Worm (Caenorhabditis elegans) whole organism, young adult: ENCODE measurements around the gene cgef-1.

Experiments
- B0019.2 ChIP-seq: fragments of 200-800 bp; sonication (Bioruptor generic); conservative IDR thresholded peaks from 2 replicates; pipeline ENCODE4 v1.3.6; 2022; ENCODE audit warnings: missing genetic modification reagents, missing genetic modification characterization, missing compliant biosample characterization
- C06A6.2 ChIP-seq: fragments of 200-800 bp; sonication (Bioruptor generic); conservative IDR thresholded peaks from 2 replicates; pipeline ENCODE4 v1.3.6; 2022; ENCODE audit warnings: missing genetic modification characterization, missing compliant biosample characterization
- D2030.7 ChIP-seq: fragments of 200-800 bp; sonication (Bioruptor generic); IDR thresholded peaks from 2 replicates; pipeline ENCODE4 v1.3.6; 2022; ENCODE audit warnings: missing genetic modification reagents, missing genetic modification characterization, missing compliant biosample characterization
- F10E7.11 ChIP-seq: sonication (generic microtip); optimal IDR thresholded peaks from 2 replicates; lab custom pipeline; 2017; ENCODE audit warnings: mild to moderate bottlenecking, missing genetic modification characterization, moderate library complexity, missing compliant biosample characterization
- F33H1.4 ChIP-seq: fragments of 200-800 bp; sonication (Bioruptor generic); IDR thresholded peaks from 2 replicates; pipeline ENCODE4 v1.3.6; 2022; ENCODE audit warnings: missing genetic modification reagents, missing genetic modification characterization, missing compliant biosample characterization
- F39B2.1 ChIP-seq: fragments of 200-800 bp; sonication (Bioruptor generic); IDR thresholded peaks from 2 replicates; pipeline ENCODE4 v1.3.6; 2022; ENCODE audit warnings: missing genetic modification reagents, missing genetic modification characterization, missing compliant biosample characterization
- K12H6.12 ChIP-seq: fragments of 200-800 bp; sonication (Bioruptor generic); optimal IDR thresholded peaks from 2 replicates; lab custom pipeline; 2018; ENCODE audit warnings: mild to moderate bottlenecking, missing genetic modification characterization, missing compliant biosample characterization
- Y53F4B.3 ChIP-seq: fragments of 200-800 bp; sonication (Bioruptor generic); IDR thresholded peaks from 2 replicates; pipeline ENCODE4 v1.3.6; 2022; ENCODE audit warnings: missing genetic modification reagents, missing genetic modification characterization, missing compliant biosample characterization
- ZK185.1 ChIP-seq: sonication (generic microtip); optimal IDR thresholded peaks from 2 replicates; lab custom pipeline; 2016; ENCODE audit warnings: mild to moderate bottlenecking, missing genetic modification characterization, missing compliant biosample characterization; ENCODE audit not compliant: poor library complexity, severe bottlenecking
- athp-1 ChIP-seq: sonication (generic microtip); optimal IDR thresholded peaks from 2 replicates; lab custom pipeline; 2017; ENCODE audit warnings: mild to moderate bottlenecking, missing genetic modification characterization, missing compliant biosample characterization
- attf-5 ChIP-seq: fragments of 200-800 bp; sonication (Bioruptor generic); optimal IDR thresholded peaks from 2 replicates; lab custom pipeline; 2018; ENCODE audit warnings: mild to moderate bottlenecking, missing genetic modification characterization, missing compliant biosample characterization
- bed-1 ChIP-seq: fragments of 200-800 bp; sonication (Bioruptor generic); IDR thresholded peaks from 2 replicates; pipeline ENCODE4 v1.3.6; 2022; ENCODE audit warnings: missing genetic modification reagents, missing genetic modification characterization, missing compliant biosample characterization
- bed-2 ChIP-seq: fragments of 200-800 bp; sonication (Bioruptor generic); IDR thresholded peaks from 2 replicates; pipeline ENCODE4 v1.3.6; 2022; ENCODE audit warnings: missing genetic modification reagents, missing genetic modification characterization, missing compliant biosample characterization
- ccch-3 ChIP-seq: fragments of 200-800 bp; sonication (Bioruptor generic); optimal IDR thresholded peaks from 2 replicates; lab custom pipeline; 2018; ENCODE audit warnings: mild to moderate bottlenecking, missing genetic modification characterization, missing compliant biosample characterization
- cebp-1 ChIP-seq, 2 experiments: fragments of 200-800 bp in 1 of 2; sonication (Bioruptor generic) in 1 of 2; sonication (generic microtip) in 1 of 2; IDR thresholded peaks in 1 of 2; optimal IDR thresholded peaks in 1 of 2; 2 replicates each; pipeline versions ENCODE4 v1.3.6 to Lab custom; 2017 to 2022; ENCODE audit warnings: missing compliant biosample characterization in 2 of 2, missing genetic modification characterization in 2 of 2, mild to moderate bottlenecking in 1 of 2, missing genetic modification reagents in 1 of 2, moderate library complexity in 1 of 2
- ceh-100 ChIP-seq: fragments of 200-800 bp; sonication (Bioruptor generic); IDR thresholded peaks from 2 replicates; pipeline ENCODE4 v1.3.6; 2022; ENCODE audit warnings: missing genetic modification reagents, missing genetic modification characterization, missing compliant biosample characterization
- ceh-27 ChIP-seq: fragments of 200-800 bp; sonication (Bioruptor generic); optimal IDR thresholded peaks from 2 replicates; lab custom pipeline; 2018; ENCODE audit warnings: mild to moderate bottlenecking, missing genetic modification characterization, moderate library complexity, missing compliant biosample characterization
- ceh-58 ChIP-seq: fragments of 200-800 bp; sonication (Bioruptor generic); IDR thresholded peaks from 2 replicates; pipeline ENCODE4 v1.3.6; 2022; ENCODE audit warnings: missing genetic modification characterization, missing compliant biosample characterization
- ceh-79 ChIP-seq: sonication (generic microtip); optimal IDR thresholded peaks from 2 replicates; lab custom pipeline; 2017; ENCODE audit warnings: mild to moderate bottlenecking, missing genetic modification characterization, missing compliant biosample characterization
- ceh-91 ChIP-seq: fragments of 200-800 bp; sonication (Bioruptor generic); IDR thresholded peaks from 2 replicates; pipeline ENCODE4 v1.3.6; 2022; ENCODE audit warnings: missing genetic modification reagents, missing genetic modification characterization, missing compliant biosample characterization
- dox-1 ChIP-seq: fragments of 200-800 bp; sonication (Bioruptor generic); IDR thresholded peaks from 2 replicates; pipeline ENCODE4 v1.3.6; 2022; ENCODE audit warnings: missing genetic modification reagents, missing genetic modification characterization, missing compliant biosample characterization
- dpff-1 ChIP-seq: sonication (generic microtip); optimal IDR thresholded peaks from 2 replicates; lab custom pipeline; 2017; ENCODE audit warnings: mild to moderate bottlenecking, missing genetic modification characterization, missing compliant biosample characterization
- dpl-1 ChIP-seq: fragments of 150-350 bp; optimal IDR thresholded peaks from 2 replicates; lab custom pipeline; 2014; ENCODE audit warnings: missing biosample characterization, missing genetic modification reagents, missing genetic modification characterization
- efl-1 ChIP-seq: fragments of 150-350 bp; optimal IDR thresholded peaks from 2 replicates; lab custom pipeline; 2014; ENCODE audit warnings: missing biosample characterization, missing genetic modification reagents, missing genetic modification characterization
- egl-18 ChIP-seq: fragments of 200-800 bp; sonication (Bioruptor generic); IDR thresholded peaks from 2 replicates; pipeline ENCODE4 v1.3.6; 2022; ENCODE audit warnings: missing genetic modification reagents, missing genetic modification characterization, missing compliant biosample characterization
- egl-44 ChIP-seq: fragments of 200-800 bp; sonication (Bioruptor generic); IDR thresholded peaks from 2 replicates; pipeline ENCODE4 v1.3.6; 2022; ENCODE audit warnings: missing genetic modification reagents, missing genetic modification characterization, missing compliant biosample characterization
- gei-17 ChIP-seq: fragments of 200-800 bp; sonication (Bioruptor generic); optimal IDR thresholded peaks from 2 replicates; lab custom pipeline; 2018; ENCODE audit warnings: mild to moderate bottlenecking, missing genetic modification characterization, missing compliant biosample characterization
- him-1 ChIP-seq: sonication (generic microtip); optimal IDR thresholded peaks from 2 replicates; lab custom pipeline; 2016; ENCODE audit warnings: missing genotype, missing genetic modification reagents, missing genetic modification characterization, missing compliant biosample characterization
- hlh-12 ChIP-seq: sonication (generic microtip); optimal IDR thresholded peaks from 2 replicates; lab custom pipeline; 2016; ENCODE audit warnings: missing genetic modification characterization, missing compliant biosample characterization
- lin-35 ChIP-seq, 3 experiments: fragments of 150-350 bp in 2 of 3; sonication (generic microtip) in 1 of 3; optimal IDR thresholded peaks; 2 replicates each; lab custom pipeline; 2014 to 2018; ENCODE audit warnings: missing biosample characterization in 3 of 3, missing genetic modification characterization in 3 of 3, missing genetic modification reagents in 3 of 3
- lin-40 ChIP-seq: sonication (generic microtip); optimal IDR thresholded peaks from 2 replicates; lab custom pipeline; 2016; ENCODE audit warnings: missing genetic modification characterization, mild to moderate bottlenecking, missing compliant biosample characterization, missing genotype, missing genetic modification reagents
- lin-54 ChIP-seq: fragments of 200-800 bp; sonication (Bioruptor generic); optimal IDR thresholded peaks from 2 replicates; lab custom pipeline; 2018; ENCODE audit warnings: mild to moderate bottlenecking, missing genetic modification characterization, missing compliant biosample characterization
- madf-10 ChIP-seq: sonication (generic microtip); optimal IDR thresholded peaks from 2 replicates; lab custom pipeline; 2016; ENCODE audit warnings: mild to moderate bottlenecking, missing genetic modification characterization, missing compliant biosample characterization
- mel-28 ChIP-seq: sonication (generic microtip); optimal IDR thresholded peaks from 2 replicates; lab custom pipeline; 2016; ENCODE audit warnings: borderline replicate concordance, mild to moderate bottlenecking, missing genetic modification characterization, missing compliant biosample characterization
- nfya-1 ChIP-seq: sonication (generic microtip); optimal IDR thresholded peaks from 2 replicates; lab custom pipeline; 2017; ENCODE audit warnings: antibody characterized with exemption, missing compliant biosample characterization, missing genetic modification characterization, borderline replicate concordance; ENCODE audit not compliant: insufficient read depth
- nhr-27 ChIP-seq: fragments of 200-800 bp; sonication (Bioruptor generic); optimal IDR thresholded peaks from 2 replicates; lab custom pipeline; 2018; ENCODE audit warnings: mild to moderate bottlenecking, missing genetic modification characterization, moderate library complexity, missing compliant biosample characterization
- pha-4 ChIP-seq: fragments of 150-350 bp; sonication (generic microtip); optimal IDR thresholded peaks from 2 replicates; lab custom pipeline; 2014; ENCODE audit warnings: missing biosample characterization, missing genetic modification reagents, missing genetic modification characterization
- rpc-1 ChIP-seq, 2 experiments: fragments of 150-350 bp in 1 of 2; sonication (generic microtip) in 1 of 2; optimal IDR thresholded peaks; 2 replicates each; lab custom pipeline; 2014 to 2018; ENCODE audit warnings: missing biosample characterization in 1 of 2, missing genetic modification characterization in 1 of 2, missing genetic modification reagents in 1 of 2, missing genotype in 1 of 2
- sdz-38 ChIP-seq: sonication (generic microtip); optimal IDR thresholded peaks from 2 replicates; lab custom pipeline; 2016; ENCODE audit warnings: missing genotype, missing genetic modification characterization, missing compliant biosample characterization
- snpc-1.1 ChIP-seq: sonication (generic microtip); optimal IDR thresholded peaks from 2 replicates; lab custom pipeline; 2017; ENCODE audit warnings: missing genetic modification characterization, mild to moderate bottlenecking, missing compliant biosample characterization, antibody characterized with exemption, moderate library complexity, missing genotype, missing genetic modification reagents; ENCODE audit not compliant: insufficient read depth
- sptf-2 ChIP-seq: fragments of 200-800 bp; sonication (Bioruptor generic); optimal IDR thresholded peaks from 2 replicates; lab custom pipeline; 2018; ENCODE audit warnings: mild to moderate bottlenecking, missing genetic modification characterization, missing compliant biosample characterization
- tbp1 ChIP-seq: fragments of 200-800 bp; sonication (Bioruptor generic); optimal IDR thresholded peaks from 2 replicates; lab custom pipeline; 2018; ENCODE audit warnings: mild to moderate bottlenecking, missing genetic modification characterization, missing compliant biosample characterization
- tbx-9 ChIP-seq: sonication (generic microtip); optimal IDR thresholded peaks from 2 replicates; lab custom pipeline; 2016; ENCODE audit warnings: borderline replicate concordance, missing genetic modification characterization, inconsistent platforms, missing compliant biosample characterization
- unc-130 ChIP-seq: sonication (generic microtip); optimal IDR thresholded peaks from 2 replicates; lab custom pipeline; 2016; ENCODE audit warnings: missing genetic modification reagents, missing genetic modification characterization, missing compliant biosample characterization
- unc-62 ChIP-seq: fragments of 150-350 bp; optimal IDR thresholded peaks from 2 replicates; lab custom pipeline; 2014; ENCODE audit warnings: missing biosample characterization, missing genetic modification reagents, missing genetic modification characterization
- xnd-1 ChIP-seq: sonication (generic microtip); optimal IDR thresholded peaks from 2 replicates; lab custom pipeline; 2016; ENCODE audit warnings: missing genotype, missing genetic modification reagents, missing genetic modification characterization, missing compliant biosample characterization
- zim-3 ChIP-seq: sonication (generic microtip); optimal IDR thresholded peaks from 2 replicates; lab custom pipeline; 2017; ENCODE audit warnings: mild to moderate bottlenecking, missing genetic modification characterization, moderate library complexity, missing compliant biosample characterization
- ztf-18 ChIP-seq: sonication (generic microtip); optimal IDR thresholded peaks from 2 replicates; lab custom pipeline; 2016; ENCODE audit warnings: missing genotype, mild to moderate bottlenecking, missing genetic modification characterization, missing compliant biosample characterization

Gene cgef-1

DNA sequence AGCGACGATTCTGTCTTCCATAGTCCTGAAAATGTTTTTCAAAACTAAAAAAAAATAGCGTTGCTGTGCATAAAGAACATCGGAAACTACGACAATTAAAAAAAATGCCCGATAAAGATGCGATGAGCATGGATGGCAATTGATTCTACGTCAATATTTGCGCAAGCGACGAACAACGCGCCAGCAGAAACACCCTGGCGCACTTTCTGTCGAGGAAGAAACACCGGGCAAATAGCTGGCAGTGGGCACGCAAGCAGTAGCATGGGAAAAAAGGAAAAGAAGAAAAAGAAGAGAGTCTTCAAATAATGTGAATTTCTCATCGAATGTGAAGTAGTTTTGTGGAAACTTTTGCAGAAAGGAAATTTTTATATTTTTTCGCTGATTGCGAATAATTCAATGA lies 37.8 kb downstream of the cgef-1 start, which contains the start of gene C14A11.9 (continued):
- peak; percentile 24 for TF ChIP-seq mel-28 (tag; lab: Kevin White, UChicago)
- no peak for TF ChIP-seq sdz-38
- TF ChIP-seq dpff-1 (tag; lab: Kevin White, UChicago), result no peak
- no peak for TF ChIP-seq Y53F4B.3 (GFP tag; lab: Robert Waterston, UW)
- no peak for TF ChIP-seq rpc-1 (optimal IDR thresholded peaks at IDR 0.05; lab: Kevin White, UChicago)
- TF ChIP-seq rpc-1 (tag; optimal IDR thresholded peaks at IDR 0.05; lab: Kevin White, UChicago), result no peak
- TF ChIP-seq tbx-9 (tag; lab: Kevin White, UChicago), result no peak
- TF ChIP-seq ceh-58 (GFP tag; lab: Robert Waterston, UW), result no peak
- TF ChIP-seq F39B2.1 (GFP tag; lab: Robert Waterston, UW), result no peak
- TF ChIP-seq xnd-1 (tag; lab: Kevin White, UChicago), result no peak
- no peak for TF ChIP-seq bed-1
- TF ChIP-seq madf-10 (tag; lab: Kevin White, UChicago), result peak; percentile 63
- TF ChIP-seq gei-17 (GFP tag; lab: Kevin White, UChicago), result peak; percentile 87
- no peak for TF ChIP-seq him-1
- TF ChIP-seq nfya-1, result no peak
- TF ChIP-seq K12H6.12 (tag; lab: Kevin White, UChicago), result peak; percentile 74
- peak; percentile 86 for TF ChIP-seq ZK185.1
- no peak for TF ChIP-seq B0019.2 (GFP tag; lab: Robert Waterston, UW)
- no peak for TF ChIP-seq tbp1 (GFP tag; lab: Kevin White, UChicago)
- peak; percentile 87 for TF ChIP-seq attf-5 (GFP tag; lab: Kevin White, UChicago)
- no peak for TF ChIP-seq F10E7.11
- TF ChIP-seq hlh-12, result no peak
- TF ChIP-seq zim-3, result no peak
- peak; percentile 99 for TF ChIP-seq ztf-18 (tag; lab: Kevin White, UChicago)
- TF ChIP-seq ceh-91 (GFP tag; lab: Robert Waterston, UW), result no peak
- TF ChIP-seq ccch-3 (GFP tag; lab: Kevin White, UChicago), result no peak
- TF ChIP-seq unc-62 (GFP tag; lab: Kevin White, UChicago), result no peak
- no peak; the same call in 1 of the 2 replicates for TF ChIP-seq dox-1 (GFP tag; lab: Robert Waterston, UW)
- TF ChIP-seq nhr-27 (tag; lab: Kevin White, UChicago), result peak; percentile 2
- TF ChIP-seq lin-54, result peak; percentile 72
- no peak for TF ChIP-seq snpc-1.1 (tag; lab: Kevin White, UChicago)
- TF ChIP-seq sptf-2, result peak; percentile 14
- no peak for TF ChIP-seq athp-1 (tag; lab: Kevin White, UChicago)
- TF ChIP-seq F33H1.4, result no peak; the same call in 1 of the 2 replicates
- TF ChIP-seq cebp-1 (GFP tag; IDR thresholded peaks at IDR 0.05; lab: Robert Waterston, UW), result no peak
- peak; percentile 90 for TF ChIP-seq cebp-1 (tag; optimal IDR thresholded peaks at IDR 0.05; lab: Kevin White, UChicago)
- TF ChIP-seq C06A6.2 (GFP tag; lab: Robert Waterston, UW), result peak; percentile 81
- TF ChIP-seq efl-1 (GFP tag; lab: Kevin White, UChicago), result no peak
- no peak for TF ChIP-seq unc-130 (GFP tag; lab: Kevin White, UChicago)
- peak; percentile 84 for TF ChIP-seq ceh-27 (GFP tag; lab: Kevin White, UChicago)
- TF ChIP-seq lin-40 (tag; lab: Kevin White, UChicago), result peak; percentile 97
- TF ChIP-seq lin-35 (GFP tag; optimal IDR thresholded peaks at IDR 0.05; lab: Kevin White, UChicago), result peak in 1 of 3 experiments; percentile 88
- no peak for TF ChIP-seq bed-2 (GFP tag; lab: Robert Waterston, UW)
- no peak for TF ChIP-seq egl-18 (GFP tag; lab: Robert Waterston, UW)
- peak; percentile 3 for TF ChIP-seq dpl-1 (GFP tag; lab: Kevin White, UChicago)
- no peak for TF ChIP-seq ceh-79 (tag; lab: Kevin White, UChicago)
- TF ChIP-seq pha-4 (tag; lab: Kevin White, UChicago), result no peak
- peak; percentile 71; the same call in 1 of the 2 replicates for TF ChIP-seq egl-44 (GFP tag; lab: Robert Waterston, UW)
- TF ChIP-seq D2030.7 (GFP tag; lab: Robert Waterston, UW), result no peak
- TF ChIP-seq ceh-100 (GFP tag; lab: Robert Waterston, UW), result 0 out of 2 replicates have a peak, but pooled peaks have one; percentile 33
